Fruit fly (Drosophila melanogaster) whole organism, embryonic: ENCODE data around the gene CG16772.
A peak's percentile ranks its signal among the peaks of the same experiment; 100 is the strongest.

ENCODE experiments used
- Aef1 ChIP-seq: fragments of 200-800 bp; sonication (Bioruptor generic); IDR thresholded peaks from 3 replicates; pipeline ENCODE4 v1.3.6; 2022; ENCODE audit warnings: missing biosample characterization, missing genetic modification characterization
- Asciz ChIP-seq: fragments of 200-800 bp; sonication (Bioruptor generic); optimal IDR thresholded peaks from 2 replicates; lab custom pipeline; 2017; ENCODE audit warnings: missing biosample characterization, mild to moderate bottlenecking, missing genetic modification characterization, missing genetic modification reagents
- CG10209 ChIP-seq: fragments of 200-800 bp; sonication (Bioruptor generic); optimal IDR thresholded peaks from 3 replicates; lab custom pipeline; 2017; ENCODE audit warnings: missing biosample characterization, mild to moderate bottlenecking, missing genetic modification characterization, missing genetic modification reagents
- CG11398 ChIP-seq: fragments of 200-800 bp; sonication (Bioruptor generic); optimal IDR thresholded peaks from 2 replicates; lab custom pipeline; 2016; ENCODE audit warnings: missing biosample characterization, missing genetic modification characterization
- CG15011 ChIP-seq: fragments of 200-800 bp; sonication (Bioruptor generic); optimal IDR thresholded peaks from 3 replicates; lab custom pipeline; 2018; ENCODE audit warnings: missing biosample characterization, mild to moderate bottlenecking, missing genetic modification characterization
- CG17385 ChIP-seq: fragments of 200-800 bp; sonication (Bioruptor generic); optimal IDR thresholded peaks from 3 replicates; lab custom pipeline; 2018; ENCODE audit warnings: missing biosample characterization, mild to moderate bottlenecking, missing genetic modification characterization
- CG17568 ChIP-seq: fragments of 200-800 bp; sonication (Bioruptor generic); optimal IDR thresholded peaks from 2 replicates; lab custom pipeline; 2018; ENCODE audit warnings: missing biosample characterization, mild to moderate bottlenecking, missing genetic modification characterization, moderate library complexity
- CG17802 ChIP-seq: fragments of 200-800 bp; sonication (Bioruptor generic); optimal IDR thresholded peaks from 2 replicates; lab custom pipeline; 2018; ENCODE audit warnings: missing biosample characterization, mild to moderate bottlenecking, missing genetic modification characterization, moderate library complexity
- CG18262 ChIP-seq: fragments of 200-800 bp; optimal IDR thresholded peaks from 3 replicates; lab custom pipeline; 2019; ENCODE audit warnings: missing biosample characterization, mild to moderate bottlenecking, missing genetic modification characterization, moderate library complexity
- CG2199 ChIP-seq: fragments of 200-800 bp; sonication (Bioruptor generic); IDR thresholded peaks from 3 replicates; pipeline ENCODE4 v1.3.6; 2022; ENCODE audit warnings: missing biosample characterization, missing genetic modification characterization
- CG3065 ChIP-seq: fragments of 200-800 bp; sonication (Bioruptor generic); optimal IDR thresholded peaks from 2 replicates; lab custom pipeline; 2016; ENCODE audit warnings: missing biosample characterization, missing genetic modification characterization
- CG3163 ChIP-seq: fragments of 200-800 bp; sonication (Bioruptor generic); optimal IDR thresholded peaks from 3 replicates; lab custom pipeline; 2016; ENCODE audit warnings: missing biosample characterization, missing genetic modification characterization
- CG4360 ChIP-seq: fragments of 200-800 bp; sonication (Bioruptor generic); IDR thresholded peaks from 2 replicates; pipeline ENCODE4 v1.3.6; 2022; ENCODE audit warnings: missing biosample characterization, missing genetic modification characterization
- CG4730 ChIP-seq: fragments of 200-800 bp; sonication (Bioruptor generic); IDR thresholded peaks from 2 replicates; pipeline ENCODE4 v1.3.6; 2022; ENCODE audit warnings: missing biosample characterization, missing genetic modification characterization
- CG6654 ChIP-seq: fragments of 200-800 bp; sonication (Bioruptor generic); optimal IDR thresholded peaks from 2 replicates; lab custom pipeline; 2017; ENCODE audit warnings: missing biosample characterization, mild to moderate bottlenecking, missing genetic modification characterization
- CG6854 ChIP-seq: fragments of 200-800 bp; sonication (Bioruptor generic); optimal IDR thresholded peaks from 3 replicates; lab custom pipeline; 2017; ENCODE audit warnings: missing biosample characterization, mild to moderate bottlenecking, missing genetic modification characterization
- CG7357 ChIP-seq: fragments of 200-800 bp; sonication (Bioruptor generic); IDR thresholded peaks from 3 replicates; pipeline ENCODE4 v1.3.6; 2022; ENCODE audit warnings: missing biosample characterization, missing genetic modification characterization
- CG8944 ChIP-seq: fragments of 200-800 bp; sonication (Bioruptor generic); optimal IDR thresholded peaks from 3 replicates; lab custom pipeline; 2016; ENCODE audit warnings: missing biosample characterization, missing genetic modification characterization
- Camta ChIP-seq: fragments of 200-800 bp; sonication (Bioruptor generic); optimal IDR thresholded peaks from 2 replicates; lab custom pipeline; 2016; ENCODE audit warnings: missing biosample characterization, missing genetic modification characterization
- CkIIα-i1 ChIP-seq: fragments of 200-800 bp; sonication (Bioruptor generic); IDR thresholded peaks from 2 replicates; pipeline ENCODE4 v1.3.6; 2022; ENCODE audit warnings: missing biosample characterization, missing genetic modification characterization
- GATAe ChIP-seq: fragments of 200-800 bp; sonication (Bioruptor generic); conservative IDR thresholded peaks from 2 replicates; pipeline ENCODE4 v1.3.6; 2022; ENCODE audit warnings: missing biosample characterization, missing genetic modification characterization
- Hand ChIP-seq: fragments of 200-800 bp; sonication (Bioruptor generic); optimal IDR thresholded peaks from 2 replicates; lab custom pipeline; 2017; ENCODE audit warnings: mild to moderate bottlenecking, missing biosample characterization, missing genetic modification reagents, missing genetic modification characterization
- HmgD ChIP-seq: fragments of 200-800 bp; sonication (Bioruptor generic); optimal IDR thresholded peaks from 3 replicates; lab custom pipeline; 2016; ENCODE audit warnings: missing biosample characterization, missing genetic modification characterization
- Hr51 ChIP-seq, 2 experiments: fragments of 200-800 bp; sonication (Bioruptor generic); optimal IDR thresholded peaks; 2 replicates in 1 of 2; 3 replicates in 1 of 2; lab custom pipeline; 2016 to 2018; ENCODE audit warnings: missing biosample characterization in 2 of 2, missing genetic modification characterization in 2 of 2, mild to moderate bottlenecking in 1 of 2, moderate library complexity in 1 of 2
- Jarid2 ChIP-seq: fragments of 200-800 bp; sonication (Bioruptor generic); optimal IDR thresholded peaks from 3 replicates; lab custom pipeline; 2017; ENCODE audit warnings: mild to moderate bottlenecking, missing biosample characterization, missing genetic modification reagents, missing genetic modification characterization
- Lhr ChIP-seq: fragments of 200-800 bp; sonication (Bioruptor generic); optimal IDR thresholded peaks from 3 replicates; lab custom pipeline; 2017; ENCODE audit warnings: mild to moderate bottlenecking, missing biosample characterization, missing genetic modification reagents, missing genetic modification characterization
- Med ChIP-seq: fragments of 200-800 bp; sonication (Bioruptor generic); peaks from one replicate; lab custom pipeline; 2016; ENCODE audit warnings: missing biosample characterization, missing genetic modification characterization, mild to moderate bottlenecking, inconsistent platforms, moderate library complexity
- NfI ChIP-seq: fragments of 200-800 bp; sonication (Bioruptor generic); optimal IDR thresholded peaks from 3 replicates; lab custom pipeline; 2018; ENCODE audit warnings: missing biosample characterization, mild to moderate bottlenecking, missing genetic modification characterization, moderate library complexity
- PHDP ChIP-seq: fragments of 200-800 bp; sonication (Bioruptor generic); optimal IDR thresholded peaks from 3 replicates; lab custom pipeline; 2018; ENCODE audit warnings: missing biosample characterization, mild to moderate bottlenecking, missing genetic modification characterization, moderate library complexity
- Xrp1 ChIP-seq: fragments of 200-800 bp; sonication (Bioruptor generic); IDR thresholded peaks from 2 replicates; pipeline ENCODE4 v1.3.6; 2022; ENCODE audit warnings: missing biosample characterization, missing genetic modification characterization
- amos ChIP-seq: fragments of 200-800 bp; sonication (Bioruptor generic); IDR thresholded peaks from 2 replicates; pipeline ENCODE4 v1.3.6; 2022; ENCODE audit warnings: missing biosample characterization, missing genetic modification characterization; ENCODE audit not compliant: partially characterized antibody
- ara ChIP-seq: fragments of 200-800 bp; sonication (Bioruptor generic); IDR thresholded peaks from 2 replicates; pipeline ENCODE4 v1.3.6; 2022; ENCODE audit warnings: missing biosample characterization, missing genetic modification characterization
- az2 ChIP-seq: fragments of 200-800 bp; sonication (Bioruptor generic); optimal IDR thresholded peaks from 3 replicates; lab custom pipeline; 2016; ENCODE audit warnings: missing biosample characterization, missing genetic modification characterization
- bcd ChIP-seq: fragments of 200-800 bp; sonication (Bioruptor generic); optimal IDR thresholded peaks from 2 replicates; lab custom pipeline; 2017; ENCODE audit warnings: missing biosample characterization, mild to moderate bottlenecking, missing genetic modification characterization
- cad ChIP-seq: fragments of >200 bp; optimal IDR thresholded peaks from 2 replicates; lab custom pipeline; 2017; ENCODE audit warnings: missing biosample characterization, missing genetic modification characterization
- chinmo ChIP-seq: fragments of 200-800 bp; sonication (Bioruptor generic); IDR thresholded peaks from 4 replicates; pipeline ENCODE4 v1.3.6; 2022; ENCODE audit warnings: missing biosample characterization, missing genetic modification characterization; ENCODE audit not compliant: partially characterized antibody
- chn ChIP-seq: fragments of 200-800 bp; sonication (Bioruptor generic); optimal IDR thresholded peaks from 2 replicates; lab custom pipeline; 2016; ENCODE audit warnings: missing biosample characterization, missing genetic modification characterization
- disco-r ChIP-seq: fragments of 200-800 bp; sonication (Bioruptor generic); optimal IDR thresholded peaks from 2 replicates; lab custom pipeline; 2016; ENCODE audit warnings: missing biosample characterization, missing genetic modification characterization
- gcm ChIP-seq: fragments of 200-800 bp; sonication (Bioruptor generic); optimal IDR thresholded peaks from 2 replicates; lab custom pipeline; 2019; ENCODE audit warnings: missing biosample characterization, mild to moderate bottlenecking, missing genetic modification characterization, moderate library complexity
- gcm2 ChIP-seq: fragments of 200-800 bp; sonication (Bioruptor generic); optimal IDR thresholded peaks from 2 replicates; lab custom pipeline; 2016; ENCODE audit warnings: missing biosample characterization, missing genetic modification characterization
- jing ChIP-seq: fragments of 200-800 bp; sonication (Bioruptor generic); optimal IDR thresholded peaks from 2 replicates; lab custom pipeline; 2018; ENCODE audit warnings: missing biosample characterization, mild to moderate bottlenecking, missing genetic modification characterization
- kay ChIP-seq: fragments of 200-800 bp; sonication (Bioruptor generic); optimal IDR thresholded peaks from 2 replicates; lab custom pipeline; 2016; ENCODE audit warnings: missing biosample characterization, missing genetic modification characterization
- knrl ChIP-seq: fragments of 200-800 bp; sonication (Bioruptor generic); IDR thresholded peaks from 3 replicates; pipeline ENCODE4 v1.3.6; 2022; ENCODE audit warnings: missing biosample characterization, missing genetic modification characterization; ENCODE audit not compliant: partially characterized antibody
- nom ChIP-seq: fragments of 200-800 bp; sonication (Bioruptor generic); optimal IDR thresholded peaks from 2 replicates; lab custom pipeline; 2017; ENCODE audit warnings: missing biosample characterization, missing genetic modification characterization, mild to moderate bottlenecking, moderate library complexity, missing genetic modification reagents
- sens ChIP-seq: fragments of 200-800 bp; sonication (Bioruptor generic); peaks from one replicate; lab custom pipeline; 2016; ENCODE audit warnings: missing biosample characterization, missing genetic modification characterization
- seq ChIP-seq: fragments of 200-800 bp; sonication (Bioruptor generic); IDR thresholded peaks from 2 replicates; pipeline ENCODE4 v1.3.6; 2022; ENCODE audit warnings: missing biosample characterization, missing genetic modification characterization
- so ChIP-seq: fragments of 200-800 bp; sonication (Bioruptor generic); IDR thresholded peaks from 3 replicates; pipeline ENCODE4 v1.3.6; 2022; ENCODE audit warnings: missing biosample characterization, missing genetic modification characterization
- ssp ChIP-seq: fragments of 200-800 bp; sonication (Bioruptor generic); IDR thresholded peaks from 2 replicates; pipeline ENCODE4 v1.3.6; 2022; ENCODE audit warnings: missing biosample characterization, missing genetic modification characterization
- sug ChIP-seq: fragments of 200-800 bp; optimal IDR thresholded peaks from 2 replicates; lab custom pipeline; 2019; ENCODE audit warnings: missing biosample characterization, mild to moderate bottlenecking, missing genetic modification characterization, moderate library complexity
- yki ChIP-seq: fragments of >200 bp; optimal IDR thresholded peaks from 3 replicates; lab custom pipeline; 2018
- zf30C ChIP-seq: fragments of 200-800 bp; sonication (Bioruptor generic); optimal IDR thresholded peaks from 3 replicates; lab custom pipeline; 2018; ENCODE audit warnings: missing biosample characterization, mild to moderate bottlenecking, missing genetic modification characterization

Gene CG16772

dm6 chr2L:19942510-19942909 lies 20.0 kb upstream of the CG16772 start (continued):
- peak; percentile 63 for TF ChIP-seq sens (GFP tag; lab: Kevin White, UChicago)
- TF ChIP-seq CG6854 (GFP tag; lab: Kevin White, UChicago) = no peak
- TF ChIP-seq Asciz (GFP tag; lab: Kevin White, UChicago) = no peak
- no peak for TF ChIP-seq seq
- TF ChIP-seq sug = peak; percentile 22
- no peak for TF ChIP-seq CG4360 (GFP tag; lab: Robert Waterston, UW)
- no peak for TF ChIP-seq CG15011 (GFP tag; lab: Kevin White, UChicago)
- TF ChIP-seq az2 (GFP tag; lab: Kevin White, UChicago) = no peak
- no peak for TF ChIP-seq CG18262 (tag; lab: Kevin White, UChicago)
- no peak for TF ChIP-seq CG11398 (GFP tag; lab: Kevin White, UChicago)
- no peak for TF ChIP-seq CG10209 (GFP tag; lab: Kevin White, UChicago)

DNA sequence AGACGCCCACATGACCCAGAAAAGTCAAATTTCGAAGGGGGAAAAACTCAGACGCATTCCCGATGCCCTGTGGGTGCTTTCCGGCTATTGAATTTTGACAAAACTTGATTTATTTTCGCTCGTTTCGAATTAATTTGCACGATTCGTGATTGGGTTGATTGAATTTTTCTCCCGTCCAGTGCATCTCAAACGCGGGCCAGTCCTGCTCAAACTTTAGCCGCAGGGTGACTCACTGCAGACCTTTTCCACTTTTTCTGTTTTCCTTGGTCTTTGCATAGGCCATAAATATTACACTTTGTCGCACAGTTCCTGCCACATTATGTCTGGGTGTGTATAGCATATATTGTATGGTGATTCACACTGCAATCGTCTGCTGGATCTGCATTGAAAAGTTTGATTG lies 19.4 kb upstream of the CG16772 start:
- TF ChIP-seq jing (GFP tag; lab: Kevin White, UChicago) (no peak), Hr51 (GFP tag; optimal IDR thresholded peaks at IDR 0.05; lab: Kevin White, UChicago) (no peak), NfI (GFP tag; lab: Kevin White, UChicago) (no peak), CG4730 (GFP tag; lab: Robert Waterston, UW) (no peak), sens (GFP tag; lab: Kevin White, UChicago) (peak; percentile 14), CkIIα-i1 (GFP tag; lab: Robert Waterston, UW) (no peak), Med (GFP tag; lab: Kevin White, UChicago) (peak; percentile 30), CG8944 (no peak), gcm (GFP tag; lab: Kevin White, UChicago) (no peak), so (GFP tag; lab: Robert Waterston, UW) (no peak), gcm2 (GFP tag; lab: Kevin White, UChicago) (no peak), chinmo (0 out of 4 replicates have a peak, but pooled peaks have one; percentile 7), CG7357 (GFP tag; lab: Robert Waterston, UW) (no peak), Jarid2 (GFP tag; lab: Kevin White, UChicago) (no peak), Lhr (no peak), nom (no peak), Camta (no peak), PHDP (tag; lab: Kevin White, UChicago) (no peak), kay (peak; percentile 45), CG2199 (GFP tag; lab: Robert Waterston, UW) (0 out of 3 replicates have a peak, but pooled peaks have one; percentile 31), disco-r (no peak), CG3163 (GFP tag; lab: Kevin White, UChicago) (no peak), yki (lab: Kevin White, UChicago) (no peak), CG17385 (GFP tag; lab: Kevin White, UChicago) (no peak), cad (peak; percentile 90), amos (GFP tag; lab: Robert Waterston, UW) (no peak), knrl (GFP tag; lab: Robert Waterston, UW) (0 out of 3 replicates have a peak, but pooled peaks have one; percentile 7), CG6654 (GFP tag; lab: Kevin White, UChicago) (peak; percentile 97), GATAe (GFP tag; lab: Robert Waterston, UW) (no peak), chn (no peak), zf30C (GFP tag; lab: Kevin White, UChicago) (no peak), CG17802 (no peak), ssp (GFP tag; lab: Robert Waterston, UW) (no peak), bcd (GFP tag; lab: Kevin White, UChicago) (no peak), Aef1 (GFP tag; lab: Robert Waterston, UW) (no peak), CG17568 (peak; percentile 92), Hand (GFP tag; lab: Kevin White, UChicago) (no peak), CG3065 (GFP tag; lab: Kevin White, UChicago) (no peak), HmgD (GFP tag; lab: Kevin White, UChicago) (no peak), Xrp1 (no peak), ara (GFP tag; lab: Robert Waterston, UW) (no peak)
